Worm (Caenorhabditis elegans): ENCODE results near the gene nhr-120.

DNA sequence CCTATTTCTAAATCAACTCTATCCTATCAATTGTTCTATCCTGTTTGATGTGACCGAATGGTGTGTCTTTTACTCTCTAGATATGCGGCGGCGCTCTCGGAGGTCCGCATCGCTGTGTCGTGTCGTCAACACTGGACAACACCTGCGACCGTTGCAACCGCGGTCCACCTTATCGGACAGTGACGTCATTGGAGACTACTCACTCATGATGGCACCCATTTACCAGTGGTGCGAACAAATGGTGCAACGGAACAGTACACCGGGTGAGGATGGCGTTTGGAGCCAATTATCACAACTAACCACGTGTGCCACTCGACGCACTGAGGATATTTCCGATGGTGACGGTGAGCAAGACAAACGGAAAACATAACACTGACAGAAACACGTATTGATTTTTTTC, 15.1 kb downstream of the nhr-120 start:
- no peak for TF ChIP-seq flt-1 (GFP tag; IDR thresholded peaks at IDR 0.05)
- TF ChIP-seq klf-2 (GFP tag; conservative IDR thresholded peaks at IDR 0.05): no peak
- TF ChIP-seq ztf-29 (GFP tag; IDR thresholded peaks at IDR 0.05): no peak
- no peak for TF ChIP-seq med-1 (GFP tag; optimal IDR thresholded peaks at IDR 0.05; ENCODE audit: insufficient read depth)
- no peak for TF ChIP-seq ztf-23 (GFP tag; IDR thresholded peaks at IDR 0.05)
- no peak for TF ChIP-seq ref-1 (GFP tag; conservative IDR thresholded peaks at IDR 0.05)
- TF ChIP-seq tab-1 (GFP tag; IDR thresholded peaks at IDR 0.05): no peak
- TF ChIP-seq cog-1 (tag; optimal IDR thresholded peaks at IDR 0.05): no peak
- TF ChIP-seq T22C8.4 (GFP tag; IDR thresholded peaks at IDR 0.05): no peak
